ENCODE assay signal across 2 fruit fly cellular contexts in the genomic region with DNA sequence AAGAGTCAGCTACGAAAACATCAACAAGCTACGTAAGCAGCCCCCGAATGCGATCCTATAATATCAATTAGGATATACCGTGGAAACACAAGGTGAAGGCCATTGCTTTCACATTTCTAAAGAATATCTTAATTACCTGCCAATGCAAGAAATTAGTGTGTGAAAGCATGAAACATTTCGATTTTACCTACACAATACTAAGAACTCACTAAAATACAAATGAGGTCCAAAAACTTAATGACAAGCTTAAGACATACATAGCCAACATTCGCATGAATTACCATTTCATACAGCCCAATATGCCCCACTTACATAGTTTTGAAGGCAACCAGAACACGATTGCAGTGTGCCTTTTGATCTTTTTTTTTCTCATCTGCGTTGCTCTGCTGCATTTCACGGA.
A peak's percentile ranks its signal among the peaks of the same experiment; 100 is the strongest.
TF ChIP-seq lines count a peak whose summit lies in the region.

No protein-coding gene starts in this region.

TF ChIP-seq in whole organism, embryonic, 481 proteins besides CTCF, POLR2A, EP300 and RAD21 (continued from another document and continues in another):
- TF ChIP-seq row (GFP tag; IDR thresholded peaks at IDR 0.05; lab: Robert Waterston, UW) (peak; percentile 64), CG30431 (GFP tag; optimal IDR thresholded peaks at IDR 0.05; lab: Kevin White, UChicago) (peak; percentile 43), Blimp-1 (GFP tag; optimal IDR thresholded peaks at IDR 0.05; lab: Kevin White, UChicago) (peak; percentile 40), Hr51 (GFP tag; optimal IDR thresholded peaks at IDR 0.05; lab: Kevin White, UChicago) (peak in 1 of 2 experiments; percentile 44), CG3163 (GFP tag; optimal IDR thresholded peaks at IDR 0.05; lab: Kevin White, UChicago) (peak; percentile 9), exex (tag; optimal IDR thresholded peaks at IDR 0.05; lab: Kevin White, UChicago) (no peak), Fer2 (tag; optimal IDR thresholded peaks at IDR 0.05; lab: Kevin White, UChicago) (no peak), Sox102F (GFP tag; optimal IDR thresholded peaks at IDR 0.05; lab: Kevin White, UChicago) (peak; percentile 65), Antp (GFP tag; optimal IDR thresholded peaks at IDR 0.05; lab: Kevin White, UChicago) (peak; percentile 13), CG17829 (tag; optimal IDR thresholded peaks at IDR 0.05; lab: Kevin White, UChicago) (peak; percentile 35), Lhr (GFP tag; optimal IDR thresholded peaks at IDR 0.05; lab: Kevin White, UChicago) (peak; percentile 1), CG2202 (tag; optimal IDR thresholded peaks at IDR 0.05; lab: Kevin White, UChicago) (peak; percentile 15), CG12942 (GFP tag; optimal IDR thresholded peaks at IDR 0.05; lab: Kevin White, UChicago) (peak; percentile 12), HLH54F (GFP tag; optimal IDR thresholded peaks at IDR 0.05; lab: Kevin White, UChicago) (peak; percentile 49), CG10209 (GFP tag; optimal IDR thresholded peaks at IDR 0.05; lab: Kevin White, UChicago) (peak; percentile 48), CG10431 (GFP tag; optimal IDR thresholded peaks at IDR 0.05; lab: Kevin White, UChicago) (no peak), cato (GFP tag; optimal IDR thresholded peaks at IDR 0.05; lab: Kevin White, UChicago; ENCODE audit: borderline replicate concordance) (peak; percentile 7), fu2 (GFP tag; optimal IDR thresholded peaks at IDR 0.05; lab: Kevin White, UChicago) (peak; percentile 10), otp (GFP tag; IDR thresholded peaks at IDR 0.05; lab: Robert Waterston, UW) (0 out of 3 replicates have a peak, but pooled peaks have one; percentile 21), ind (GFP tag; optimal IDR thresholded peaks at IDR 0.05; lab: Kevin White, UChicago) (peak; percentile 32), CG14710 (tag; optimal IDR thresholded peaks at IDR 0.05; lab: Kevin White, UChicago) (peak; percentile 29), lilli (GFP tag; optimal IDR thresholded peaks at IDR 0.05; lab: Kevin White, UChicago) (peak; percentile 16), Hsf (GFP tag; optimal IDR thresholded peaks at IDR 0.05; lab: Kevin White, UChicago) (peak; percentile 50), CG11723 (GFP tag; optimal IDR thresholded peaks at IDR 0.05; lab: Kevin White, UChicago) (peak; percentile 0), grau (tag; optimal IDR thresholded peaks at IDR 0.05; lab: Kevin White, UChicago) (peak; percentile 45), br (optimal IDR thresholded peaks at IDR 0.05; lab: Kevin White, UChicago) (no peak), Elba2 (GFP tag; optimal IDR thresholded peaks at IDR 0.05; lab: Kevin White, UChicago) (no peak), Neu2 (GFP tag; optimal IDR thresholded peaks at IDR 0.05; lab: Kevin White, UChicago; ENCODE audit: borderline replicate concordance) (no peak), CG1603 (tag; optimal IDR thresholded peaks at IDR 0.05; lab: Kevin White, UChicago) (peak; percentile 50), CG30403 (GFP tag; optimal IDR thresholded peaks at IDR 0.05; lab: Kevin White, UChicago) (peak; percentile 38), seq (GFP tag; IDR thresholded peaks at IDR 0.05; lab: Robert Waterston, UW) (peak; percentile 44; the same call in 1 of the 2 replicates), CG17912 (GFP tag; optimal IDR thresholded peaks at IDR 0.05; lab: Kevin White, UChicago) (no peak), Chrac-16 (GFP tag; optimal IDR thresholded peaks at IDR 0.05; lab: Kevin White, UChicago) (peak; percentile 41), pan (optimal IDR thresholded peaks at IDR 0.05; lab: Kevin White, UChicago) (no peak), pan (GFP tag; optimal IDR thresholded peaks at IDR 0.05 in 1 of 2, IDR thresholded peaks at IDR 0.05 in 1 of 2) (peak in 1 of 2 experiments; percentile 23), tio (GFP tag; optimal IDR thresholded peaks at IDR 0.05; lab: Kevin White, UChicago) (peak; percentile 3), Oli (tag; optimal IDR thresholded peaks at IDR 0.05; lab: Kevin White, UChicago) (peak; percentile 64), Ada2b (GFP tag; IDR thresholded peaks at IDR 0.05; lab: Robert Waterston, UW) (no peak), E2f2 (GFP tag; IDR thresholded peaks at IDR 0.05; lab: Robert Waterston, UW) (no peak), Deaf1 (tag; optimal IDR thresholded peaks at IDR 0.05; lab: Kevin White, UChicago) (no peak), peb (GFP tag; IDR thresholded peaks at IDR 0.05; lab: Robert Waterston, UW) (no peak), Side (GFP tag; optimal IDR thresholded peaks at IDR 0.05; lab: Kevin White, UChicago) (no peak), CG2712 (tag; optimal IDR thresholded peaks at IDR 0.05; lab: Kevin White, UChicago) (peak; percentile 48), CG17328 (GFP tag; IDR thresholded peaks at IDR 0.05; lab: Robert Waterston, UW) (0 out of 2 replicates have a peak, but pooled peaks have one; percentile 18), Nf-YC (tag; optimal IDR thresholded peaks at IDR 0.05; lab: Kevin White, UChicago) (no peak), dmrt99B (tag; optimal IDR thresholded peaks at IDR 0.05; lab: Kevin White, UChicago) (peak; percentile 38), CG13775 (GFP tag; optimal IDR thresholded peaks at IDR 0.05; lab: Kevin White, UChicago) (peak; percentile 57), CG18262 (tag; optimal IDR thresholded peaks at IDR 0.05; lab: Kevin White, UChicago) (peak; percentile 63), bsh (GFP tag; optimal IDR thresholded peaks at IDR 0.05; lab: Kevin White, UChicago) (peak; percentile 30 to 56), CG4424 (GFP tag; optimal IDR thresholded peaks at IDR 0.05; lab: Kevin White, UChicago) (peak; percentile 26), chn (GFP tag; optimal IDR thresholded peaks at IDR 0.05; lab: Kevin White, UChicago) (peak; percentile 54), NC2β (GFP tag; optimal IDR thresholded peaks at IDR 0.05; lab: Kevin White, UChicago) (peak; percentile 11), CG2129 (GFP tag; IDR thresholded peaks at IDR 0.05; lab: Robert Waterston, UW; ENCODE audit: partially characterized antibody) (no peak), emc (GFP tag; optimal IDR thresholded peaks at IDR 0.05; lab: Kevin White, UChicago) (no peak), D19A (tag; optimal IDR thresholded peaks at IDR 0.05; lab: Kevin White, UChicago) (peak; percentile 42), CG4617 (GFP tag; optimal IDR thresholded peaks at IDR 0.05; lab: Kevin White, UChicago; ENCODE audit: borderline replicate concordance) (peak; percentile 16), CG10462 (GFP tag; optimal IDR thresholded peaks at IDR 0.05; lab: Kevin White, UChicago) (peak; percentile 15), CG12155 (GFP tag; optimal IDR thresholded peaks at IDR 0.05; lab: Kevin White, UChicago) (peak; percentile 28), CG5953 (GFP tag; IDR thresholded peaks at IDR 0.05; lab: Robert Waterston, UW) (peak; percentile 52), Atf-2 (GFP tag; optimal IDR thresholded peaks at IDR 0.05; lab: Kevin White, UChicago) (peak; percentile 11), CG16815 (GFP tag; optimal IDR thresholded peaks at IDR 0.05; lab: Kevin White, UChicago) (peak; percentile 10), CG12659 (GFP tag; optimal IDR thresholded peaks at IDR 0.05; lab: Kevin White, UChicago) (no peak)

TF ChIP-seq in whole organism, prepupa, 60 proteins besides CTCF, POLR2A, EP300 and RAD21 (continued from another document):
- peak; percentile 33; the same call in 1 of the 3 replicates for TF ChIP-seq CG6163 (GFP tag; IDR thresholded peaks at IDR 0.05; lab: Robert Waterston, UW)
- peak; percentile 21 for TF ChIP-seq dsx (GFP tag; optimal IDR thresholded peaks at IDR 0.05; lab: Kevin White, UChicago; ENCODE audit: poor library complexity, severe bottlenecking)
- TF ChIP-seq CG6808 (GFP tag; optimal IDR thresholded peaks at IDR 0.05; lab: Kevin White, UChicago) = peak; percentile 27
- TF ChIP-seq CG7368 (GFP tag; optimal IDR thresholded peaks at IDR 0.05; lab: Kevin White, UChicago) = peak; percentile 5
- peak; percentile 11 for TF ChIP-seq CG1621 (tag; optimal IDR thresholded peaks at IDR 0.05; lab: Kevin White, UChicago)
- TF ChIP-seq eg (GFP tag; IDR thresholded peaks at IDR 0.05; lab: Robert Waterston, UW) = peak; percentile 66; the same call in 1 of the 3 replicates
- TF ChIP-seq OdsH (GFP tag; optimal IDR thresholded peaks at IDR 0.05; lab: Kevin White, UChicago) = peak; percentile 55
- TF ChIP-seq CG16779 (tag; optimal IDR thresholded peaks at IDR 0.05; lab: Kevin White, UChicago) = peak; percentile 2
- TF ChIP-seq ss (GFP tag; optimal IDR thresholded peaks at IDR 0.05; lab: Kevin White, UChicago) = peak in 1 of 2 experiments; percentile 8
- TF ChIP-seq CG3919 (GFP tag; optimal IDR thresholded peaks at IDR 0.05; lab: Kevin White, UChicago) = peak; percentile 40
- peak; percentile 59 for TF ChIP-seq CG4318 (GFP tag; optimal IDR thresholded peaks at IDR 0.05; lab: Kevin White, UChicago)
- peak; percentile 59 for TF ChIP-seq CG10631 (GFP tag; optimal IDR thresholded peaks at IDR 0.05; lab: Kevin White, UChicago)
- peak; percentile 35 for TF ChIP-seq CG10669 (GFP tag; optimal IDR thresholded peaks at IDR 0.05; lab: Kevin White, UChicago)
- peak; percentile 52 for TF ChIP-seq dac (GFP tag; optimal IDR thresholded peaks at IDR 0.05; lab: Kevin White, UChicago)
- TF ChIP-seq CG32006 (GFP tag; optimal IDR thresholded peaks at IDR 0.05; lab: Kevin White, UChicago) = peak; percentile 80
- peak; percentile 68 for TF ChIP-seq CG8119 (GFP tag; IDR thresholded peaks at IDR 0.05; lab: Robert Waterston, UW)
- TF ChIP-seq Sox15 (GFP tag; optimal IDR thresholded peaks at IDR 0.05; lab: Kevin White, UChicago) = no peak
- peak; percentile 36 for TF ChIP-seq Sox14 (GFP tag; optimal IDR thresholded peaks at IDR 0.05; lab: Kevin White, UChicago)
